Worm (Caenorhabditis elegans) whole organism, L1 larva: ENCODE results near the gene B0496.2.

Experiments
- lin-39 ChIP-seq: fragments of 150-350 bp; optimal IDR thresholded peaks from 2 replicates; lab custom pipeline; 2014; ENCODE audit warnings: missing biosample characterization, missing genetic modification reagents, missing genetic modification characterization
- ztf-4 ChIP-seq: fragments of 150-350 bp; optimal IDR thresholded peaks from 2 replicates; lab custom pipeline; 2014; ENCODE audit warnings: missing biosample characterization, missing genetic modification characterization

- TF ChIP-seq ztf-4 (tag; lab: Kevin White, UChicago) = no peak
- no peak for TF ChIP-seq lin-39
These were observed 23.5 kb upstream of the B0496.2 start, which contains the start of gene unc-82 for ce11 chrIV:7424198-7424597.
